Worm (Caenorhabditis elegans) whole organism, L1 larva: ENCODE data around the gene fbxa-44.
"Not testable (repeated sequence)": the region's sequence is repeated elsewhere in the genome, so short reads cannot be mapped to it uniquely, and the experiment has no call there.

Source experiments
- fkh-8 ChIP-seq: sonication (generic microtip); optimal IDR thresholded peaks from 2 replicates; lab custom pipeline; 2016; ENCODE audit warnings: mild to moderate bottlenecking, missing genetic modification characterization, missing compliant biosample characterization
- jun-1 ChIP-seq: fragments of 150-350 bp; optimal IDR thresholded peaks from 2 replicates; lab custom pipeline; 2014; ENCODE audit warnings: missing biosample characterization, missing genetic modification reagents, missing genetic modification characterization
- lin-35 ChIP-seq, 2 experiments: fragments of 150-350 bp; optimal IDR thresholded peaks; 2 replicates each; lab custom pipeline; 2014; ENCODE audit warnings: missing biosample characterization in 2 of 2, missing genetic modification characterization in 2 of 2, missing genetic modification reagents in 2 of 2

fbxa-44 gene

DNA sequence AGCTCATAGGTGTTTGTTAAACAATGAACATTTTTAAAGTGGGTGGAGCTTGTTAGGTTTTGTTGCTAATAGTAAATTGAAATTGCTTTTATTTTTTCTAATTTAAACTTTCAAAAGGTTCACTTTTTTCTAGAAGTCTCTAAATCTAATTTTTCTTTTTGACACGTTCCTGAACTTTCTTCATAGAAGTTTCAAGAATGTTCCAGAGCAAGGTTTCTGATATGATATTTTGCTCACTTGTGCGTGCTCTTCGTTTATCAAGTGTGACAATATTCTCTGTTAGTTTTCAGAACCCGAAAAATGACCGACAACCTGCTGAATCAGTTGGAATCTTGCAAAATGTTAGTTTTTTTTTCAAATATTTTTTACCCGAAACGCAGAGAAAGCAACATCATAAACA, 49.7 kb downstream of the fbxa-44 start, which contains the start of gene fbxa-148:
fbxa-148 (plus strand) TSS at position 301 of the 400 bp plus-strand sequence.
- not testable (repeated sequence) for TF ChIP-seq lin-35 (GFP tag; optimal IDR thresholded peaks at IDR 0.05; lab: Kevin White, UChicago); jun-1 (tag; lab: Kevin White, UChicago); fkh-8 (tag; lab: Kevin White, UChicago)
